Fruit fly (Drosophila melanogaster) whole organism, embryonic: Measurements from ENCODE around the gene CG32313.

Experiments
- Antp ChIP-seq: fragments of 200-800 bp; sonication (Bioruptor generic); optimal IDR thresholded peaks from 3 replicates; lab custom pipeline; 2016; ENCODE audit warnings: missing biosample characterization, missing genetic modification characterization
- CG10321 ChIP-seq: fragments of 200-800 bp; sonication (Bioruptor generic); IDR thresholded peaks from 2 replicates; pipeline ENCODE4 v1.3.6; 2022; ENCODE audit warnings: missing biosample characterization, missing genetic modification characterization
- CG10565 ChIP-seq: fragments of 200-800 bp; sonication (Bioruptor generic); optimal IDR thresholded peaks from 3 replicates; lab custom pipeline; 2016; ENCODE audit warnings: missing biosample characterization, mild to moderate bottlenecking, missing genetic modification characterization
- CG10959 ChIP-seq: fragments of 200-800 bp; sonication (Bioruptor generic); IDR thresholded peaks from 2 replicates; pipeline ENCODE4 v1.3.6; 2022; ENCODE audit warnings: missing biosample characterization, missing genetic modification characterization
- CG11560 ChIP-seq: fragments of 200-800 bp; sonication (Bioruptor generic); IDR thresholded peaks from 3 replicates; pipeline ENCODE4 v1.3.6; 2022; ENCODE audit warnings: missing biosample characterization, missing genetic modification characterization
- CG11695 ChIP-seq: fragments of 200-800 bp; sonication (Bioruptor generic); IDR thresholded peaks from 3 replicates; pipeline ENCODE4 v1.3.6; 2022; ENCODE audit warnings: missing biosample characterization, missing genetic modification characterization
- CG1233 ChIP-seq: fragments of 200-800 bp; sonication (Bioruptor generic); optimal IDR thresholded peaks from 4 replicates; lab custom pipeline; 2018; ENCODE audit warnings: missing biosample characterization, mild to moderate bottlenecking, missing genetic modification characterization
- CG12659 ChIP-seq: fragments of 200-800 bp; sonication (Bioruptor generic); optimal IDR thresholded peaks from 3 replicates; lab custom pipeline; 2017; ENCODE audit warnings: mild to moderate bottlenecking, missing biosample characterization, missing genetic modification reagents, missing genetic modification characterization
- CG12744 ChIP-seq: fragments of 200-800 bp; sonication (Bioruptor generic); optimal IDR thresholded peaks from 2 replicates; lab custom pipeline; 2016; ENCODE audit warnings: missing biosample characterization, missing genetic modification characterization
- CG13287 ChIP-seq: fragments of 200-800 bp; sonication (Bioruptor generic); IDR thresholded peaks from 2 replicates; pipeline ENCODE4 v1.3.6; 2022; ENCODE audit warnings: missing biosample characterization, missing genetic modification characterization; ENCODE audit not compliant: partially characterized antibody
- CG1529 ChIP-seq: fragments of 200-800 bp; sonication (Bioruptor generic); optimal IDR thresholded peaks from 3 replicates; lab custom pipeline; 2018; ENCODE audit warnings: missing biosample characterization, missing genetic modification characterization
- CG31365 ChIP-seq: fragments of 200-800 bp; sonication (Bioruptor generic); optimal IDR thresholded peaks from 2 replicates; lab custom pipeline; 2018; ENCODE audit warnings: missing biosample characterization, mild to moderate bottlenecking, missing genetic modification characterization
- CG3163 ChIP-seq: fragments of 200-800 bp; sonication (Bioruptor generic); optimal IDR thresholded peaks from 3 replicates; lab custom pipeline; 2016; ENCODE audit warnings: missing biosample characterization, missing genetic modification characterization
- CG32532 ChIP-seq: fragments of 200-800 bp; sonication (Bioruptor generic); IDR thresholded peaks from 2 replicates; pipeline ENCODE4 v1.3.6; 2022; ENCODE audit warnings: missing biosample characterization, missing genetic modification characterization
- CG3407 ChIP-seq: fragments of 200-800 bp; sonication (Bioruptor generic); optimal IDR thresholded peaks from 2 replicates; lab custom pipeline; 2018; ENCODE audit warnings: missing biosample characterization, mild to moderate bottlenecking, missing genetic modification characterization
- CG34422 ChIP-seq: fragments of 200-800 bp; sonication (Bioruptor generic); IDR thresholded peaks from 3 replicates; pipeline ENCODE4 v1.3.6; 2022; ENCODE audit warnings: missing biosample characterization, missing genetic modification characterization
- CG3995 ChIP-seq: fragments of 200-800 bp; sonication (Bioruptor generic); optimal IDR thresholded peaks from 3 replicates; lab custom pipeline; 2016; ENCODE audit warnings: missing biosample characterization, missing genetic modification characterization
- CG4617 ChIP-seq: fragments of 200-800 bp; sonication (Bioruptor generic); optimal IDR thresholded peaks from 3 replicates; lab custom pipeline; 2016; ENCODE audit warnings: missing biosample characterization, missing genetic modification characterization, borderline replicate concordance
- CG6791 ChIP-seq: fragments of 200-800 bp; sonication (Bioruptor generic); IDR thresholded peaks from 3 replicates; pipeline ENCODE4 v1.3.6; 2022; ENCODE audit warnings: missing biosample characterization, missing genetic modification characterization; ENCODE audit not compliant: partially characterized antibody
- CG9797 ChIP-seq: fragments of 200-800 bp; sonication (Bioruptor generic); optimal IDR thresholded peaks from 3 replicates; lab custom pipeline; 2018; ENCODE audit warnings: missing biosample characterization, mild to moderate bottlenecking, missing genetic modification characterization
- Camta ChIP-seq: fragments of 200-800 bp; sonication (Bioruptor generic); optimal IDR thresholded peaks from 2 replicates; lab custom pipeline; 2016; ENCODE audit warnings: missing biosample characterization, missing genetic modification characterization
- Dad ChIP-seq: fragments of 200-800 bp; sonication (Bioruptor generic); optimal IDR thresholded peaks from 3 replicates; lab custom pipeline; 2016; ENCODE audit warnings: missing biosample characterization, missing genetic modification characterization
- Dll ChIP-seq: fragments of 200-800 bp; sonication (Bioruptor generic); IDR thresholded peaks from 4 replicates; pipeline ENCODE4 v1.3.6; 2022; ENCODE audit warnings: missing biosample characterization, missing genetic modification characterization; ENCODE audit not compliant: partially characterized antibody
- Ets65A ChIP-seq: fragments of 200-800 bp; sonication (Bioruptor generic); peaks from one replicate; lab custom pipeline; 2016; ENCODE audit warnings: missing biosample characterization, missing genetic modification characterization
- Hsf ChIP-seq: fragments of 200-800 bp; sonication (Bioruptor generic); optimal IDR thresholded peaks from 3 replicates; lab custom pipeline; 2016; ENCODE audit warnings: missing biosample characterization, missing genetic modification characterization
- Kr ChIP-seq: fragments of 200-800 bp; sonication (Bioruptor generic); optimal IDR thresholded peaks from 2 replicates; lab custom pipeline; 2017; ENCODE audit warnings: missing biosample characterization, mild to moderate bottlenecking, missing genetic modification characterization
- MESR4 ChIP-seq: fragments of 200-800 bp; sonication (Bioruptor generic); optimal IDR thresholded peaks from 2 replicates; lab custom pipeline; 2018; ENCODE audit warnings: missing biosample characterization, mild to moderate bottlenecking, missing genetic modification characterization, moderate library complexity
- Ptx1 ChIP-seq: fragments of 200-800 bp; sonication (Bioruptor generic); IDR thresholded peaks from 2 replicates; pipeline ENCODE4 v1.3.6; 2022; ENCODE audit warnings: missing biosample characterization, missing genetic modification characterization
- Rfx ChIP-seq: fragments of 200-800 bp; sonication (Bioruptor generic); IDR thresholded peaks from 2 replicates; pipeline ENCODE4 v1.3.6; 2022; ENCODE audit warnings: missing biosample characterization, missing genetic modification characterization
- Spps ChIP-seq: fragments of 200-800 bp; sonication (Bioruptor generic); optimal IDR thresholded peaks from 2 replicates; lab custom pipeline; 2018; ENCODE audit warnings: missing biosample characterization, mild to moderate bottlenecking, missing genetic modification characterization
- Usf ChIP-seq: fragments of 200-800 bp; sonication (Bioruptor generic); optimal IDR thresholded peaks from 2 replicates; lab custom pipeline; 2017; ENCODE audit warnings: missing genotype, missing biosample characterization, missing genetic modification characterization
- ato ChIP-seq: fragments of 200-800 bp; sonication (Bioruptor generic); IDR thresholded peaks from 2 replicates; pipeline ENCODE4 v1.3.6; 2022; ENCODE audit warnings: missing biosample characterization, missing genetic modification characterization; ENCODE audit not compliant: partially characterized antibody
- btn ChIP-seq: fragments of 200-800 bp; sonication (Bioruptor generic); optimal IDR thresholded peaks from 2 replicates; lab custom pipeline; 2016; ENCODE audit warnings: missing biosample characterization, missing genetic modification characterization
- crp ChIP-seq, 2 experiments: fragments of 200-800 bp; sonication (Bioruptor generic); optimal IDR thresholded peaks; 2 replicates in 1 of 2; 3 replicates in 1 of 2; lab custom pipeline; 2017; ENCODE audit warnings: missing biosample characterization in 2 of 2, missing genetic modification characterization in 2 of 2, mild to moderate bottlenecking in 1 of 2, moderate library complexity in 1 of 2
- dan ChIP-seq: fragments of 200-800 bp; sonication (Bioruptor generic); IDR thresholded peaks from 2 replicates; pipeline ENCODE4 v1.3.6; 2022; ENCODE audit warnings: missing biosample characterization, missing genetic modification characterization
- dati ChIP-seq: fragments of 200-800 bp; sonication (Bioruptor generic); IDR thresholded peaks from 2 replicates; pipeline ENCODE4 v1.3.6; 2022; ENCODE audit warnings: missing biosample characterization, missing genetic modification characterization
- esg ChIP-seq: fragments of 200-800 bp; sonication (Bioruptor generic); conservative IDR thresholded peaks from 2 replicates; pipeline ENCODE4 v1.3.6; 2022; ENCODE audit warnings: missing biosample characterization, missing genetic modification characterization
- exex ChIP-seq: fragments of 200-800 bp; sonication (Bioruptor generic); optimal IDR thresholded peaks from 4 replicates; lab custom pipeline; 2018; ENCODE audit warnings: missing biosample characterization, mild to moderate bottlenecking, missing genetic modification characterization, moderate library complexity
- fu2 ChIP-seq: fragments of 200-800 bp; sonication (Bioruptor generic); optimal IDR thresholded peaks from 2 replicates; lab custom pipeline; 2016; ENCODE audit warnings: missing biosample characterization, missing genetic modification characterization
- gem ChIP-seq: fragments of 200-800 bp; sonication (Bioruptor generic); optimal IDR thresholded peaks from 2 replicates; lab custom pipeline; 2019; ENCODE audit warnings: missing biosample characterization, mild to moderate bottlenecking, missing genetic modification characterization, moderate library complexity
- grau ChIP-seq: fragments of 200-800 bp; optimal IDR thresholded peaks from 3 replicates; lab custom pipeline; 2019; ENCODE audit warnings: missing biosample characterization, mild to moderate bottlenecking, missing genetic modification characterization, moderate library complexity
- gt ChIP-seq: fragments of 200-800 bp; sonication (Bioruptor generic); IDR thresholded peaks from 2 replicates; pipeline ENCODE4 v1.3.6; 2022; ENCODE audit warnings: missing biosample characterization, missing genetic modification characterization
- pum ChIP-seq: fragments of 200-800 bp; sonication (Bioruptor generic); optimal IDR thresholded peaks from 2 replicates; lab custom pipeline; 2016; ENCODE audit warnings: missing biosample characterization, missing genetic modification characterization
- ranshi ChIP-seq: fragments of 200-800 bp; sonication (Bioruptor generic); IDR thresholded peaks from 2 replicates; pipeline ENCODE4 v1.3.6; 2022; ENCODE audit warnings: missing biosample characterization, missing genetic modification characterization
- run ChIP-seq: fragments of 200-800 bp; sonication (Bioruptor generic); optimal IDR thresholded peaks from 3 replicates; lab custom pipeline; 2018; ENCODE audit warnings: missing biosample characterization, mild to moderate bottlenecking, missing genetic modification characterization
- sc ChIP-seq, 3 experiments: fragments of >200 bp in 2 of 3; fragments of 200-800 bp in 1 of 3; sonication (Bioruptor generic) in 1 of 3; optimal IDR thresholded peaks; 2 replicates in 2 of 3; 3 replicates in 1 of 3; lab custom pipeline; 2017; ENCODE audit warnings: mild to moderate bottlenecking in 1 of 3, missing biosample characterization in 1 of 3, missing genetic modification characterization in 1 of 3, missing genetic modification reagents in 1 of 3
- sisA ChIP-seq: fragments of 200-800 bp; sonication (Bioruptor generic); IDR thresholded peaks from 2 replicates; pipeline ENCODE4 v1.3.6; 2022; ENCODE audit warnings: missing biosample characterization, missing genetic modification characterization
- so ChIP-seq: fragments of 200-800 bp; sonication (Bioruptor generic); IDR thresholded peaks from 3 replicates; pipeline ENCODE4 v1.3.6; 2022; ENCODE audit warnings: missing biosample characterization, missing genetic modification characterization
- tin ChIP-seq: fragments of 200-800 bp; sonication (Bioruptor generic); optimal IDR thresholded peaks from 3 replicates; lab custom pipeline; 2016; ENCODE audit warnings: missing biosample characterization, missing genetic modification characterization
- tna ChIP-seq: fragments of 200-800 bp; sonication (Bioruptor generic); IDR thresholded peaks from 2 replicates; pipeline ENCODE4 v1.3.6; 2022; ENCODE audit warnings: missing biosample characterization, missing genetic modification characterization; ENCODE audit not compliant: partially characterized antibody
- twi ChIP-seq: fragments of 200-800 bp; optimal IDR thresholded peaks from 2 replicates; lab custom pipeline; 2019; ENCODE audit warnings: missing biosample characterization, mild to moderate bottlenecking, missing genetic modification characterization, moderate library complexity

The CG32313 gene

DNA sequence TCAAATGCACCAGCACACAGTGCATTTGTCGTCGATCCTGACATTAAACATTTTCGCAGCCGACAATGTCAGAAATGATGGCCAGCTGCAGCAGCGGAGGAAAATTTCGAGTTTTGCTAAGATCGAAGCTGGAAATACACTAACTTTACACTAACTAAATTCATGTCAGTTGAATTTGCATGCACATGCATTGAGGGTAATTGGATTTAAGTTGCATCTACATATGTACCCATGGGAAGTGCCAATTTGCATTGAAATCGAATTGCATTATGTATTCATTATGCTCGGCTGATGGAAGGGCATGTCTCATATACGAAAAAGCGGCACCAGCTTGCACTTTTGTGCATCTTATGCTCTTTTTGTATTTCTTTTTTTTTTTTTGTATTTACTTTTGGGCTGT lies 39.2 kb upstream of the CG32313 start (continued):
- TF ChIP-seq Spps (tag; lab: Kevin White, UChicago) (no peak), grau (tag; lab: Kevin White, UChicago) (no peak), CG3163 (GFP tag; lab: Kevin White, UChicago) (no peak), gem (no peak), twi (no peak), Kr (no peak), tin (GFP tag; lab: Kevin White, UChicago) (no peak), CG4617 (GFP tag; lab: Kevin White, UChicago) (no peak), pum (GFP tag; lab: Kevin White, UChicago) (no peak), Hsf (GFP tag; lab: Kevin White, UChicago) (no peak), CG9797 (GFP tag; lab: Kevin White, UChicago) (no peak), Camta (no peak), CG10321 (no peak), ranshi (GFP tag; lab: Robert Waterston, UW) (no peak), Dll (GFP tag; lab: Robert Waterston, UW) (no peak), sc (optimal IDR thresholded peaks at IDR 0.05; lab: Kevin White, UChicago) (no peak), sc (GFP tag; optimal IDR thresholded peaks at IDR 0.05; lab: Kevin White, UChicago) (no peak), CG3995 (no peak), Ets65A (GFP tag; lab: Kevin White, UChicago) (no peak), CG1233 (no peak), CG10565 (GFP tag; lab: Kevin White, UChicago) (no peak), so (no peak), CG12744 (GFP tag; lab: Kevin White, UChicago) (no peak), CG11695 (no peak; the same call in 2 of the 3 replicates), run (tag; lab: Kevin White, UChicago) (no peak), CG6791 (GFP tag; lab: Robert Waterston, UW) (no peak), gt (GFP tag; lab: Robert Waterston, UW) (0 out of 2 replicates have a peak, but pooled peaks have one; percentile 12), CG32532 (peak; percentile 31; the same call in 1 of the 2 replicates), Ptx1 (GFP tag; lab: Robert Waterston, UW) (peak; percentile 51), CG10959 (GFP tag; lab: Robert Waterston, UW) (no peak), Usf (no peak), Dad (peak; percentile 0), dan (GFP tag; lab: Robert Waterston, UW) (no peak), esg (GFP tag; lab: Robert Waterston, UW) (no peak), CG13287 (GFP tag; lab: Robert Waterston, UW) (no peak), exex (tag; lab: Kevin White, UChicago) (no peak), CG12659 (no peak), btn (no peak), CG1529 (GFP tag; lab: Kevin White, UChicago) (no peak), Antp (no peak), dati (GFP tag; lab: Robert Waterston, UW) (no peak), crp (GFP tag; optimal IDR thresholded peaks at IDR 0.05; lab: Kevin White, UChicago) (no peak), tna (GFP tag; lab: Robert Waterston, UW) (no peak), CG31365 (tag; lab: Kevin White, UChicago) (no peak), fu2 (no peak), CG34422 (GFP tag; lab: Robert Waterston, UW) (no peak), CG3407 (GFP tag; lab: Kevin White, UChicago) (no peak), ato (GFP tag; lab: Robert Waterston, UW) (no peak), MESR4 (GFP tag; lab: Kevin White, UChicago) (no peak), sisA (GFP tag; lab: Robert Waterston, UW) (peak; percentile 39; the same call in 1 of the 2 replicates), Rfx (GFP tag; lab: Robert Waterston, UW) (0 out of 2 replicates have a peak, but pooled peaks have one; percentile 22), CG11560 (0 out of 3 replicates have a peak, but pooled peaks have one; percentile 18)
